Worm (Caenorhabditis elegans): ENCODE data around the gene F16F9.4.
A peak's percentile ranks its signal among the peaks of the same experiment; 100 is the strongest.

Gene F16F9.4

DNA sequence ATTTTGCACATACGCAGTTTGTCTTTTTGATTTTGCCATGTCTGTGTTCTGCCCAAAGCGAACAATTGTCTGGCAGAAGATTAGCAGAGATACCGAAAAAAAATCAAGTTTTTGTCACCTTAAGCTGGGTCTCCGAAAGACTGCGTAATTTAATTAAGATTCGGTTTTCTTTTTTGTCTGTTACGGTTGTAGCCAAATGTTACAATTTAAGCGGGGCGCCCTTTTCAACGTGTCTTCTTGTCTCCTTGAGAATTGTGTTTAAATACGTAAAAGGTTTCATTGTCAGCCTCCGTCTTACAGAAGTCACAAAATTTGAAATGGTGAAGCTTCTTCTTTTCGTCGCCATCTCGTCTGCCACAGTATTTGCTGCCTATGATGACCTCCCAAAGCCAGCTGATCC lies 36.6 kb upstream of the F16F9.4 start, which contains the start of gene grd-14:
grd-14 (plus strand) TSS at position 301 of the 400 bp plus-strand sequence.
- TF ChIP-seq odd-2 (tag; optimal IDR thresholded peaks at IDR 0.05) (no peak), unc-55 (GFP tag; optimal IDR thresholded peaks at IDR 0.05) (no peak), pqm-1 (tag; optimal IDR thresholded peaks at IDR 0.05) (no peak), hlh-13 (GFP tag; optimal IDR thresholded peaks at IDR 0.05) (no peak), elt-2 (tag; optimal IDR thresholded peaks at IDR 0.05) (no peak), ceh-9 (tag; optimal IDR thresholded peaks at IDR 0.05) (no peak), nhr-232 (tag; optimal IDR thresholded peaks at IDR 0.05) (no peak), nhr-11 (tag; optimal IDR thresholded peaks at IDR 0.05) (no peak), sox-2 (GFP tag; IDR thresholded peaks at IDR 0.05) (no peak), unc-86 (tag; optimal IDR thresholded peaks at IDR 0.05) (no peak), gmeb-2 (tag; optimal IDR thresholded peaks at IDR 0.05) (no peak), lim-6 (tag; optimal IDR thresholded peaks at IDR 0.05) (no peak), ceh-14 (tag; optimal IDR thresholded peaks at IDR 0.05) (no peak), npax-4 (tag; optimal IDR thresholded peaks at IDR 0.05) (no peak), hlh-30 (tag; optimal IDR thresholded peaks at IDR 0.05; ENCODE audit: insufficient read depth) (no peak), unc-3 (GFP tag; conservative IDR thresholded peaks at IDR 0.05) (no peak), unc-3 (tag; optimal IDR thresholded peaks at IDR 0.05) (no peak), fkh-6 (tag; optimal IDR thresholded peaks at IDR 0.05) (no peak)

DNA sequence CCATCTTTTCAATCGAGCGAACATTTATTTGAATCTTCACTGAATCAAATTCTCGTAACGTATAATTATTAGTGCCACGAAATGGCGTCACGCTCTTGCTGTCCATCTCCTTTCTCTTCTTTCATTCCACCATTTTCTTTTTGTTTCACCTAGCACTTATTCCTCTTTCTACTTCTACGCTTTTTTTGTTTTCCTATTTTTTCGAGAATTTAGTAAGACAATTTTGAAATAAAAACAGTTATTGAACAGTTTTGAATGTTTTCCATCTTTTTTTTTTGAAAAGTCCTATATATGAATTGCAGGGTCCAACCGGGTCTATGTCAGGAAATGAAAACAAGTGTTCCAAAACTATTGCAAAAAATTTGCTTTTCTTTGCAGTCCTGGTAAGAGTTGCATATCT lies 31.8 kb upstream of the F16F9.4 start, which contains the start of gene T01B10.5:
T01B10.5 (plus strand) TSS at position 301 of the 400 bp plus-strand sequence.
- TF ChIP-seq ref-2 (tag; optimal IDR thresholded peaks at IDR 0.05) (no peak), ceh-30 (tag; optimal IDR thresholded peaks at IDR 0.05) (no peak), F13H6.1 (tag; optimal IDR thresholded peaks at IDR 0.05) (no peak), ceh-9 (tag; optimal IDR thresholded peaks at IDR 0.05) (no peak), nfya-1 (tag; optimal IDR thresholded peaks at IDR 0.05) (no peak), lim-6 (tag; optimal IDR thresholded peaks at IDR 0.05) (no peak), ceh-18 (tag; optimal IDR thresholded peaks at IDR 0.05) (no peak), hlh-8 (tag; optimal IDR thresholded peaks at IDR 0.05) (no peak), zip-5 (tag; optimal IDR thresholded peaks at IDR 0.05) (no peak), fax-1 (tag; optimal IDR thresholded peaks at IDR 0.05) (no peak), elt-4 (tag; optimal IDR thresholded peaks at IDR 0.05) (no peak), nhr-11 (tag; optimal IDR thresholded peaks at IDR 0.05) (no peak), lin-11 (tag; optimal IDR thresholded peaks at IDR 0.05) (no peak), ztf-16 (tag; optimal IDR thresholded peaks at IDR 0.05) (no peak), ceh-31 (tag; optimal IDR thresholded peaks at IDR 0.05) (no peak), ets-4 (tag; optimal IDR thresholded peaks at IDR 0.05) (no peak), hlh-13 (GFP tag; optimal IDR thresholded peaks at IDR 0.05) (no peak), tbx-2 (tag; optimal IDR thresholded peaks at IDR 0.05) (no peak), pqm-1 (tag; optimal IDR thresholded peaks at IDR 0.05) (no peak)

DNA sequence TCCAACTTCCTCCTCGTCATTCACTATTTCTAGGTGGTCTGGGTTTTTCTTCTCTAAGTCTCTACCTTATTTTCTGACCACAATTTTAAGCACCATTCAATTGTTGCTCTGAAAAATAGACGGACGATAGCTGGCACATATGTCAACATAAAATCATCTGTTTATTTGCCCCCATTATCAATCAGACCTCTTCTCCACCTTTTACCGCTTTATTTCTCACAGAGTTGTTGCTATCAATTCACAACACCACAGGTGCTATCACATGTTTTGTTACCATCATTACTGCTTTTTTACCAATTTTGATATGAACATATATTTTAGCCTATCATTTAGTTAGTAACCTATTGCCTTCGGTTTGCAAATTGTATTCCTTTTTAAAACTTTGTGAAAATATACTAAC lies 29.6 kb upstream of the F16F9.4 start:
- TF ChIP-seq fax-1 (tag; optimal IDR thresholded peaks at IDR 0.05) (no peak), elt-2 (tag; optimal IDR thresholded peaks at IDR 0.05) (peak; percentile 55)

DNA sequence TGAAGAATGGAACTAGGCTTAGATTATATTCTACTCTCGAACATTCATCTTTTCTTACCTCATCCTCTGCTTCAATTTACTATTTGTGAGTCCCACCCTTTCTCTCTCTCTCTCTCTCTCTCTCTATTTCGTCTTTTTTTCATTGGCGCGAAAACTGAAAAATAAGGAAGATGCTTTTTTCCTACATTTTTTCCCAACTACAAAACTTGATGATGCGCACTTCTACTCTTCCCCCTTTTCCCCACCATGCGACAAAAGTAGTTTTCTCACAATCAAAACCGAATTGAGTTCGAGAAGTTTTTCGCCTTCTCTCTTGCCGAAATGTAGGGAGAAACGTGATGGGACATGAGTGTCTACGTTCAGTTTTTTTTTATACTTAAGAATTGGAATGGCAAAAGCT lies 26.7 kb upstream of the F16F9.4 start:
- TF ChIP-seq tbx-7 (tag; optimal IDR thresholded peaks at IDR 0.05) (no peak), ref-2 (tag; optimal IDR thresholded peaks at IDR 0.05) (no peak), eyg-1 (tag; optimal IDR thresholded peaks at IDR 0.05) (no peak), unc-42 (tag; optimal IDR thresholded peaks at IDR 0.05) (peak; percentile 20), elt-2 (tag; optimal IDR thresholded peaks at IDR 0.05) (no peak)

DNA sequence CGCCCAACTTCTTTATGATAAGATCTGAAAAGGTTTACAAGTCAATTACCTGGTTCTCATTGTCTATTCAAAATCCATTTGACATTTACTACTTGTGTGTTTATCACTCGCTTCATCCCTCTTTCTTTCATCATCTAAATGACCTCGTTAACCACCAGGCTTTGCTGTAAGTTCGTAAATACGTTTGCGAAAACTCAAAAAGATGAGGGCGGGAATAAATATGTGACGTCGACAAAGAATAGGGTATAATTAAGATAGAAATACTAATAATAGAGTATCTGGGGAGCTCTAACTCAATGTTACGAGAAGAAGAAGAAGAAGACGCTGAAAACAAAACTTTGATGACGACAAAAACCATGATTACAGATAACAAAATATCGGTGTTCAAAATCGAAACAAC lies 26.3 kb upstream of the F16F9.4 start:
- no peak for TF ChIP-seq che-1 (tag; optimal IDR thresholded peaks at IDR 0.05)
- no peak for TF ChIP-seq ceh-19 (GFP tag; optimal IDR thresholded peaks at IDR 0.05)
- TF ChIP-seq gmeb-2 (tag; optimal IDR thresholded peaks at IDR 0.05) = no peak
- TF ChIP-seq ceh-24 (tag; optimal IDR thresholded peaks at IDR 0.05) = no peak
- TF ChIP-seq pros-1 (tag; optimal IDR thresholded peaks at IDR 0.05) = no peak
- no peak for TF ChIP-seq C08G9.2 (tag; optimal IDR thresholded peaks at IDR 0.05)
